Fruit fly (Drosophila melanogaster) whole organism, embryonic: ENCODE measurements around the gene CG9775.

Experiments
- Adf1 ChIP-seq: fragments of 200-800 bp; sonication (Bioruptor generic); IDR thresholded peaks from 2 replicates; pipeline ENCODE4 v1.3.6; 2022; ENCODE audit warnings: missing biosample characterization, missing genetic modification characterization
- Awh ChIP-seq: fragments of 200-800 bp; sonication (Bioruptor generic); IDR thresholded peaks from 2 replicates; pipeline ENCODE4, ENCODE4 v1.3.6; 2022; ENCODE audit warnings: missing biosample characterization, missing genetic modification characterization
- CG10274 ChIP-seq: fragments of 200-800 bp; sonication (Bioruptor generic); optimal IDR thresholded peaks from 3 replicates; lab custom pipeline; 2017; ENCODE audit warnings: missing biosample characterization, mild to moderate bottlenecking, missing genetic modification characterization
- CG10959 ChIP-seq: fragments of 200-800 bp; sonication (Bioruptor generic); IDR thresholded peaks from 2 replicates; pipeline ENCODE4 v1.3.6; 2022; ENCODE audit warnings: missing biosample characterization, missing genetic modification characterization
- CG11398 ChIP-seq: fragments of 200-800 bp; sonication (Bioruptor generic); optimal IDR thresholded peaks from 2 replicates; lab custom pipeline; 2016; ENCODE audit warnings: missing biosample characterization, missing genetic modification characterization
- CG1233 ChIP-seq: fragments of 200-800 bp; sonication (Bioruptor generic); optimal IDR thresholded peaks from 4 replicates; lab custom pipeline; 2018; ENCODE audit warnings: missing biosample characterization, mild to moderate bottlenecking, missing genetic modification characterization
- CG15479 ChIP-seq: fragments of 200-800 bp; sonication (Bioruptor generic); optimal IDR thresholded peaks from 3 replicates; lab custom pipeline; 2019; ENCODE audit warnings: missing biosample characterization, mild to moderate bottlenecking, missing genetic modification characterization, moderate library complexity
- CG18476 ChIP-seq: fragments of 200-800 bp; sonication (Bioruptor generic); optimal IDR thresholded peaks from 2 replicates; lab custom pipeline; 2016; ENCODE audit warnings: missing biosample characterization, mild to moderate bottlenecking, missing genetic modification characterization
- CG30020 ChIP-seq: fragments of 200-800 bp; optimal IDR thresholded peaks from 2 replicates; lab custom pipeline; 2019; ENCODE audit warnings: missing biosample characterization, mild to moderate bottlenecking, missing genetic modification characterization, moderate library complexity
- CG31388 ChIP-seq: fragments of 200-800 bp; sonication (Bioruptor generic); optimal IDR thresholded peaks from 2 replicates; lab custom pipeline; 2016; ENCODE audit warnings: missing biosample characterization, missing genetic modification characterization
- CG4360 ChIP-seq: fragments of 200-800 bp; sonication (Bioruptor generic); IDR thresholded peaks from 2 replicates; pipeline ENCODE4 v1.3.6; 2022; ENCODE audit warnings: missing biosample characterization, missing genetic modification characterization
- CG5245 ChIP-seq: fragments of 200-800 bp; sonication (Bioruptor generic); optimal IDR thresholded peaks from 3 replicates; lab custom pipeline; 2016; ENCODE audit warnings: missing biosample characterization, missing genetic modification characterization
- CG6791 ChIP-seq: fragments of 200-800 bp; sonication (Bioruptor generic); IDR thresholded peaks from 3 replicates; pipeline ENCODE4 v1.3.6; 2022; ENCODE audit warnings: missing biosample characterization, missing genetic modification characterization; ENCODE audit not compliant: partially characterized antibody
- CG8388 ChIP-seq: fragments of 200-800 bp; sonication (Bioruptor generic); optimal IDR thresholded peaks from 2 replicates; lab custom pipeline; 2019; ENCODE audit warnings: missing biosample characterization, mild to moderate bottlenecking, missing genetic modification characterization, moderate library complexity
- CrebB ChIP-seq: fragments of 200-800 bp; sonication (Bioruptor generic); optimal IDR thresholded peaks from 3 replicates; lab custom pipeline; 2018; ENCODE audit warnings: missing biosample characterization, mild to moderate bottlenecking, missing genetic modification characterization
- Dad ChIP-seq: fragments of 200-800 bp; sonication (Bioruptor generic); optimal IDR thresholded peaks from 3 replicates; lab custom pipeline; 2016; ENCODE audit warnings: missing biosample characterization, missing genetic modification characterization
- Eip74EF ChIP-seq, 2 experiments: fragments of 200-800 bp in 1 of 2; fragments of >200 bp in 1 of 2; sonication (Bioruptor generic) in 1 of 2; optimal IDR thresholded peaks; 2 replicates each; lab custom pipeline; 2017 to 2019; ENCODE audit warnings: missing biosample characterization in 2 of 2, missing genetic modification characterization in 2 of 2, mild to moderate bottlenecking in 1 of 2, moderate library complexity in 1 of 2
- Gsc ChIP-seq: fragments of 200-800 bp; sonication (Bioruptor generic); IDR thresholded peaks from 2 replicates; pipeline ENCODE4 v1.3.6; 2022; ENCODE audit warnings: missing biosample characterization, missing genetic modification characterization
- Hmr ChIP-seq: fragments of 200-800 bp; sonication (Bioruptor generic); optimal IDR thresholded peaks from 3 replicates; lab custom pipeline; 2017; ENCODE audit warnings: mild to moderate bottlenecking, missing biosample characterization, missing genetic modification reagents, missing genetic modification characterization
- Hmx ChIP-seq: fragments of 200-800 bp; sonication (Bioruptor generic); optimal IDR thresholded peaks from 2 replicates; lab custom pipeline; 2016; ENCODE audit warnings: missing biosample characterization, missing genetic modification characterization
- Lim3 ChIP-seq: fragments of 200-800 bp; sonication (Bioruptor generic); IDR thresholded peaks from 2 replicates; pipeline ENCODE4 v1.3.6; 2022; ENCODE audit warnings: missing biosample characterization, missing genetic modification characterization
- MBD-R2 ChIP-seq: fragments of 200-800 bp; sonication (Bioruptor generic); IDR thresholded peaks from 2 replicates; pipeline ENCODE4 v1.3.6; 2022; ENCODE audit warnings: missing biosample characterization, missing genetic modification characterization
- Neu2 ChIP-seq: fragments of 200-800 bp; sonication (Bioruptor generic); optimal IDR thresholded peaks from 3 replicates; lab custom pipeline; 2016; ENCODE audit warnings: missing biosample characterization, missing genetic modification characterization, borderline replicate concordance
- Poxn ChIP-seq: fragments of 200-800 bp; sonication (Bioruptor generic); IDR thresholded peaks from 2 replicates; pipeline ENCODE4 v1.3.6; 2022; ENCODE audit warnings: missing biosample characterization, missing genetic modification characterization
- Sry-δ ChIP-seq: fragments of 200-800 bp; sonication (Bioruptor generic); optimal IDR thresholded peaks from 2 replicates; lab custom pipeline; 2016; ENCODE audit warnings: missing biosample characterization, missing genetic modification characterization
- bigmax ChIP-seq: fragments of 200-800 bp; sonication (Bioruptor generic); optimal IDR thresholded peaks from 2 replicates; lab custom pipeline; 2018; ENCODE audit warnings: missing biosample characterization, mild to moderate bottlenecking, missing genetic modification characterization
- chinmo ChIP-seq: fragments of 200-800 bp; sonication (Bioruptor generic); IDR thresholded peaks from 4 replicates; pipeline ENCODE4 v1.3.6; 2022; ENCODE audit warnings: missing biosample characterization, missing genetic modification characterization; ENCODE audit not compliant: partially characterized antibody
- dpn ChIP-seq, 2 experiments: fragments of 200-800 bp; sonication (Bioruptor generic); optimal IDR thresholded peaks; 3 replicates each; lab custom pipeline; 2016; ENCODE audit warnings: missing biosample characterization in 2 of 2, missing genetic modification characterization in 2 of 2
- fd96Cb ChIP-seq: fragments of 200-800 bp; sonication (Bioruptor generic); optimal IDR thresholded peaks from 2 replicates; lab custom pipeline; 2018; ENCODE audit warnings: missing biosample characterization, mild to moderate bottlenecking, missing genetic modification characterization, moderate library complexity
- gcm ChIP-seq: fragments of 200-800 bp; sonication (Bioruptor generic); optimal IDR thresholded peaks from 2 replicates; lab custom pipeline; 2019; ENCODE audit warnings: missing biosample characterization, mild to moderate bottlenecking, missing genetic modification characterization, moderate library complexity
- grau ChIP-seq: fragments of 200-800 bp; optimal IDR thresholded peaks from 3 replicates; lab custom pipeline; 2019; ENCODE audit warnings: missing biosample characterization, mild to moderate bottlenecking, missing genetic modification characterization, moderate library complexity
- grn ChIP-seq: fragments of 200-800 bp; sonication (Bioruptor generic); optimal IDR thresholded peaks from 3 replicates; lab custom pipeline; 2017; ENCODE audit warnings: missing biosample characterization, missing genetic modification characterization
- h ChIP-seq: fragments of >200 bp; optimal IDR thresholded peaks from 2 replicates; lab custom pipeline; 2017
- hbn ChIP-seq: fragments of 200-800 bp; sonication (Bioruptor generic); IDR thresholded peaks from 2 replicates; pipeline ENCODE4 v1.3.6; 2022; ENCODE audit warnings: missing biosample characterization, missing genetic modification characterization; ENCODE audit not compliant: partially characterized antibody
- insv ChIP-seq, 2 experiments: fragments of 200-800 bp; sonication (Bioruptor generic); optimal IDR thresholded peaks; 3 replicates each; lab custom pipeline; 2016 to 2018; ENCODE audit warnings: missing biosample characterization in 2 of 2, missing genetic modification characterization in 2 of 2
- jigr1 ChIP-seq: fragments of 200-800 bp; sonication (Bioruptor generic); IDR thresholded peaks from 3 replicates; pipeline ENCODE4 v1.3.6; 2022; ENCODE audit warnings: missing biosample characterization, missing genetic modification characterization
- kay ChIP-seq: fragments of 200-800 bp; sonication (Bioruptor generic); optimal IDR thresholded peaks from 2 replicates; lab custom pipeline; 2016; ENCODE audit warnings: missing biosample characterization, missing genetic modification characterization
- ken ChIP-seq: fragments of 200-800 bp; sonication (Bioruptor generic); IDR thresholded peaks from 3 replicates; pipeline ENCODE4 v1.3.6; 2022; ENCODE audit warnings: missing biosample characterization, missing genetic modification characterization
- kni ChIP-seq: fragments of 200-800 bp; sonication (Bioruptor generic); optimal IDR thresholded peaks from 3 replicates; lab custom pipeline; 2017; ENCODE audit warnings: mild to moderate bottlenecking, missing biosample characterization, missing genetic modification reagents, missing genetic modification characterization
- lilli ChIP-seq: fragments of 200-800 bp; sonication (Bioruptor generic); optimal IDR thresholded peaks from 3 replicates; lab custom pipeline; 2016; ENCODE audit warnings: missing biosample characterization, missing genetic modification characterization
- maf-S ChIP-seq: fragments of 200-800 bp; sonication (Bioruptor generic); optimal IDR thresholded peaks from 2 replicates; lab custom pipeline; 2016; ENCODE audit warnings: missing biosample characterization, missing genetic modification characterization
- pum ChIP-seq: fragments of 200-800 bp; sonication (Bioruptor generic); optimal IDR thresholded peaks from 2 replicates; lab custom pipeline; 2016; ENCODE audit warnings: missing biosample characterization, missing genetic modification characterization
- ssp ChIP-seq: fragments of 200-800 bp; sonication (Bioruptor generic); IDR thresholded peaks from 2 replicates; pipeline ENCODE4 v1.3.6; 2022; ENCODE audit warnings: missing biosample characterization, missing genetic modification characterization
- tll ChIP-seq, 2 experiments: fragments of 200-800 bp in 1 of 2; fragments of >200 bp in 1 of 2; sonication (Bioruptor generic) in 1 of 2; optimal IDR thresholded peaks; 2 replicates each; lab custom pipeline; 2017 to 2019; ENCODE audit warnings: missing biosample characterization in 2 of 2, missing genetic modification characterization in 2 of 2, mild to moderate bottlenecking in 1 of 2, moderate library complexity in 1 of 2
- zen ChIP-seq: fragments of 200-800 bp; sonication (Bioruptor generic); optimal IDR thresholded peaks from 3 replicates; lab custom pipeline; 2018; ENCODE audit warnings: missing biosample characterization, mild to moderate bottlenecking, missing genetic modification characterization, moderate library complexity

Gene CG9775

DNA sequence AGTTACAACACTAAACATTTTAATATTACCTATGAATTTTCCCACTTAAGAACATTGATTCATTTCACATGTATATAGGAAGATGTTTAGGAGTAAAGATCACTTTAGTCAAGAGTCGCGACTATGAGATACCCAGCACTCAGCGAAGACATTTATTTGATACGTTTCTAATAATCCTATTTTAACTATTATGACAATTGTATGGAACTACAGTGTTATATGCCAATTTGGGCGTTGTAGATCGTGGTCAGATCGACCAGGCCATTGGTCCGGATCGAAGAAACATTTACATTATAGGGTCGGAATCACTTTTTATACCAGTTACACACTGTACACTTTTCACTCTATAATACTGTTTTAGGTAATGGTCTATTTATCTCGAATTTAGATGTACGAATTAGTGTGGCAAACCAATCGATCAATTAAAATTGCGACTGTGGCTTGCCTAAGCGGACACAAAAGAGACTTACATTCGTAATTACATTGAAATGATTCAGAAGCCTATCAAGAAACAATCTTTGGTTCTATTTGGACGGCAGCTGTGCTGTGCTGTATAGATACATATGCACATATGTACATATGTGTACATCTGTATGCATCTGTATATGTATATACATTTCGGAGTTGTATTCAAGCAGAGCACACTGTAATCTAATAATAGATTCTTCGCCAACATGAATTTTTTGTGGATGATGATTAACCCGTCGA lies 938 bp downstream of the CG9775 start (continued):
- TF ChIP-seq grau (tag; lab: Kevin White, UChicago) (peak; percentile 80), bigmax (GFP tag; lab: Kevin White, UChicago) (no peak), CG15479 (GFP tag; lab: Kevin White, UChicago) (no peak), MBD-R2 (no peak), lilli (GFP tag; lab: Kevin White, UChicago) (no peak), ken (GFP tag; lab: Robert Waterston, UW) (no peak), Sry-δ (GFP tag; lab: Kevin White, UChicago) (no peak), CrebB (tag; lab: Kevin White, UChicago) (no peak), CG31388 (no peak), maf-S (GFP tag; lab: Kevin White, UChicago) (no peak), CG10959 (no peak), ssp (no peak), CG10274 (GFP tag; lab: Kevin White, UChicago) (no peak), kni (GFP tag; lab: Kevin White, UChicago) (no peak), h (no peak), CG18476 (no peak), Awh (GFP tag; lab: Robert Waterston, UW) (no peak), jigr1 (no peak), gcm (GFP tag; lab: Kevin White, UChicago) (no peak), Adf1 (GFP tag; lab: Robert Waterston, UW) (no peak), Eip74EF (GFP tag; optimal IDR thresholded peaks at IDR 0.05; lab: Kevin White, UChicago) (peak in 1 of 2 experiments; percentile 31), CG4360 (GFP tag; lab: Robert Waterston, UW) (no peak), Hmr (GFP tag; lab: Kevin White, UChicago) (no peak), grn (no peak), Poxn (GFP tag; lab: Robert Waterston, UW) (no peak), fd96Cb (tag; lab: Kevin White, UChicago) (no peak), chinmo (0 out of 4 replicates have a peak, but pooled peaks have one; percentile 60), CG11398 (GFP tag; lab: Kevin White, UChicago) (no peak), kay (GFP tag; lab: Kevin White, UChicago) (peak; percentile 9), pum (no peak), Gsc (GFP tag; lab: Robert Waterston, UW) (no peak), CG30020 (tag; lab: Kevin White, UChicago) (no peak), CG8388 (GFP tag; lab: Kevin White, UChicago) (no peak), Hmx (GFP tag; lab: Kevin White, UChicago) (no peak), insv (GFP tag; optimal IDR thresholded peaks at IDR 0.05; lab: Kevin White, UChicago) (no peak), Lim3 (GFP tag; lab: Robert Waterston, UW) (no peak), hbn (GFP tag; lab: Robert Waterston, UW) (no peak)

DNA sequence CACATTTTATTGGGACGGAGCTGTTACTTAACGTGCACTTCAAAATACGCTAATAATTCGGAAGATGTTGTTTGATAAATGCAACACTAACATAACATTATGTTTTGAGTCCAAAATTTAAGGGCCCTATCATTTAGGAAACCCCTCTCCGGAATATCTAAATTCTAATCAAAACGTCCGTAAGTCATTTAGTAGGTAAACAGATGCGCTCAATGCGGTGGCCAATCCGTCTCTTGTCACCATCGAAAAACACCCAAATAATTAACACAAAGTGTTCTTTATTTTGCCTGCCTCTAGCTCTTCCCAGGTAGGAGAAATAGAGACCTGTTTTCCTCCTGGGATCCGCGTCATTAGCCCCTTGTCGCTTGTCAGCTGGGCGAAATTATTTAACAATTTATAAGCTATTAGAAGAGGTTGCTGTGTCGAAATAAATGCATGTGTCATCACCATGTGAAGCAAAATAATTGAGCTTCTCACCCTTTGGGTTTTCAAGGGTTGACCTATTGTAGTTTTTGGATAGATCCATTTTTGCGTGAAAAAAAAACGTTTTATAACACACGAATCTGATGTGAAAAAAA lies 7.2 kb downstream of the CG9775 start:
- TF ChIP-seq Dad (GFP tag; lab: Kevin White, UChicago) (no peak), tll (GFP tag; optimal IDR thresholded peaks at IDR 0.05; lab: Kevin White, UChicago) (peak in 1 of 2 experiments; percentile 63), Neu2 (GFP tag; lab: Kevin White, UChicago) (peak; percentile 81), dpn (GFP tag; optimal IDR thresholded peaks at IDR 0.05; lab: Kevin White, UChicago) (no peak), CG1233 (GFP tag; lab: Kevin White, UChicago) (no peak), CG5245 (GFP tag; lab: Kevin White, UChicago) (no peak), zen (tag; lab: Kevin White, UChicago) (peak; percentile 93), CG6791 (GFP tag; lab: Robert Waterston, UW) (0 out of 3 replicates have a peak, but pooled peaks have one; percentile 13)
- TF ChIP-seq, all 482 proteins: peak for 4
